Worm (Caenorhabditis elegans) whole organism, young adult: Measurements from ENCODE around the gene glb-23.
A peak's percentile ranks its signal among the peaks of the same experiment; 100 is the strongest.

Experiments used
- F49E8.2 ChIP-seq: sonication (generic microtip); optimal IDR thresholded peaks from 3 replicates; lab custom pipeline; 2017; ENCODE audit warnings: missing genetic modification characterization, mild to moderate bottlenecking, missing compliant biosample characterization, antibody characterized with exemption, moderate library complexity; ENCODE audit not compliant: insufficient read depth
- F57C9.4 ChIP-seq: sonication (generic microtip); optimal IDR thresholded peaks from 2 replicates; lab custom pipeline; 2017; ENCODE audit warnings: mild to moderate bottlenecking, missing genetic modification characterization, missing compliant biosample characterization
- K11D2.4 ChIP-seq: fragments of 200-800 bp; sonication (Bioruptor generic); IDR thresholded peaks from 2 replicates; pipeline ENCODE4 v1.3.6; 2022; ENCODE audit warnings: missing genetic modification reagents, missing genetic modification characterization, missing compliant biosample characterization
- K12H6.12 ChIP-seq: fragments of 200-800 bp; sonication (Bioruptor generic); optimal IDR thresholded peaks from 2 replicates; lab custom pipeline; 2018; ENCODE audit warnings: mild to moderate bottlenecking, missing genetic modification characterization, missing compliant biosample characterization
- T07F8.4 ChIP-seq: sonication (generic microtip); optimal IDR thresholded peaks from 2 replicates; lab custom pipeline; 2016; ENCODE audit warnings: mild to moderate bottlenecking, missing genetic modification characterization, moderate library complexity, missing compliant biosample characterization
- Y53F4B.3 ChIP-seq: fragments of 200-800 bp; sonication (Bioruptor generic); IDR thresholded peaks from 2 replicates; pipeline ENCODE4 v1.3.6; 2022; ENCODE audit warnings: missing genetic modification reagents, missing genetic modification characterization, missing compliant biosample characterization
- Y67H2A.10 ChIP-seq: fragments of 200-800 bp; sonication (Bioruptor generic); conservative IDR thresholded peaks from 2 replicates; pipeline ENCODE4 v1.3.6; 2022; ENCODE audit warnings: missing genetic modification reagents, missing genetic modification characterization, missing compliant biosample characterization
- Y95B8A.8 ChIP-seq: fragments of 200-800 bp; sonication (Bioruptor generic); IDR thresholded peaks from 2 replicates; pipeline ENCODE4 v1.3.6; 2022; ENCODE audit warnings: missing genetic modification reagents, missing genetic modification characterization, missing compliant biosample characterization
- akir-1 ChIP-seq: fragments of 200-800 bp; sonication (Bioruptor generic); optimal IDR thresholded peaks from 2 replicates; lab custom pipeline; 2018; ENCODE audit warnings: mild to moderate bottlenecking, missing genetic modification characterization, moderate library complexity, missing compliant biosample characterization
- ama-1 ChIP-seq, 3 experiments: fragments of 150-350 bp in 1 of 3; sonication (generic microtip) in 2 of 3; optimal IDR thresholded peaks; 2 replicates each; lab custom pipeline; 2014 to 2018; ENCODE audit warnings: missing biosample characterization in 2 of 3, missing genetic modification characterization in 2 of 3, missing genetic modification reagents in 2 of 3
- atf-7 ChIP-seq: sonication (generic microtip); optimal IDR thresholded peaks from 2 replicates; lab custom pipeline; 2017; ENCODE audit warnings: mild to moderate bottlenecking, missing genetic modification characterization, missing compliant biosample characterization
- attf-5 ChIP-seq: fragments of 200-800 bp; sonication (Bioruptor generic); optimal IDR thresholded peaks from 2 replicates; lab custom pipeline; 2018; ENCODE audit warnings: mild to moderate bottlenecking, missing genetic modification characterization, missing compliant biosample characterization
- bed-2 ChIP-seq: fragments of 200-800 bp; sonication (Bioruptor generic); IDR thresholded peaks from 2 replicates; pipeline ENCODE4 v1.3.6; 2022; ENCODE audit warnings: missing genetic modification reagents, missing genetic modification characterization, missing compliant biosample characterization
- ccch-3 ChIP-seq: fragments of 200-800 bp; sonication (Bioruptor generic); optimal IDR thresholded peaks from 2 replicates; lab custom pipeline; 2018; ENCODE audit warnings: mild to moderate bottlenecking, missing genetic modification characterization, missing compliant biosample characterization
- cebp-1 ChIP-seq, 2 experiments: fragments of 200-800 bp in 1 of 2; sonication (Bioruptor generic) in 1 of 2; sonication (generic microtip) in 1 of 2; IDR thresholded peaks in 1 of 2; optimal IDR thresholded peaks in 1 of 2; 2 replicates each; pipeline versions ENCODE4 v1.3.6 to Lab custom; 2017 to 2022; ENCODE audit warnings: missing compliant biosample characterization in 2 of 2, missing genetic modification characterization in 2 of 2, mild to moderate bottlenecking in 1 of 2, missing genetic modification reagents in 1 of 2, moderate library complexity in 1 of 2
- ceh-40 ChIP-seq: fragments of 200-800 bp; sonication (Bioruptor generic); IDR thresholded peaks from 2 replicates; pipeline ENCODE4 v1.3.6; 2022; ENCODE audit warnings: missing genetic modification characterization, missing compliant biosample characterization
- ceh-58 ChIP-seq: fragments of 200-800 bp; sonication (Bioruptor generic); IDR thresholded peaks from 2 replicates; pipeline ENCODE4 v1.3.6; 2022; ENCODE audit warnings: missing genetic modification characterization, missing compliant biosample characterization
- ceh-79 ChIP-seq: sonication (generic microtip); optimal IDR thresholded peaks from 2 replicates; lab custom pipeline; 2017; ENCODE audit warnings: mild to moderate bottlenecking, missing genetic modification characterization, missing compliant biosample characterization
- dox-1 ChIP-seq: fragments of 200-800 bp; sonication (Bioruptor generic); IDR thresholded peaks from 2 replicates; pipeline ENCODE4 v1.3.6; 2022; ENCODE audit warnings: missing genetic modification reagents, missing genetic modification characterization, missing compliant biosample characterization
- efl-1 ChIP-seq: fragments of 150-350 bp; optimal IDR thresholded peaks from 2 replicates; lab custom pipeline; 2014; ENCODE audit warnings: missing biosample characterization, missing genetic modification reagents, missing genetic modification characterization
- ekl-4 ChIP-seq: fragments of 200-800 bp; sonication (Bioruptor generic); IDR thresholded peaks from 2 replicates; pipeline ENCODE4 v1.3.6; 2022; ENCODE audit warnings: missing genetic modification reagents, missing genetic modification characterization, missing compliant biosample characterization
- him-1 ChIP-seq: sonication (generic microtip); optimal IDR thresholded peaks from 2 replicates; lab custom pipeline; 2016; ENCODE audit warnings: missing genotype, missing genetic modification reagents, missing genetic modification characterization, missing compliant biosample characterization
- hmg-1.2 ChIP-seq: fragments of 200-800 bp; sonication (Bioruptor generic); IDR thresholded peaks from 2 replicates; pipeline ENCODE4 v1.3.6; 2022; ENCODE audit warnings: missing genetic modification reagents, missing genetic modification characterization, missing compliant biosample characterization
- hmg-20 ChIP-seq: fragments of 200-800 bp; sonication (Bioruptor generic); IDR thresholded peaks from 2 replicates; pipeline ENCODE4 v1.3.6; 2022; ENCODE audit warnings: missing genetic modification reagents, missing genetic modification characterization, missing compliant biosample characterization
- lin-35 ChIP-seq, 3 experiments: fragments of 150-350 bp in 2 of 3; sonication (generic microtip) in 1 of 3; optimal IDR thresholded peaks; 2 replicates each; lab custom pipeline; 2014 to 2018; ENCODE audit warnings: missing biosample characterization in 3 of 3, missing genetic modification characterization in 3 of 3, missing genetic modification reagents in 3 of 3
- lin-54 ChIP-seq: fragments of 200-800 bp; sonication (Bioruptor generic); optimal IDR thresholded peaks from 2 replicates; lab custom pipeline; 2018; ENCODE audit warnings: mild to moderate bottlenecking, missing genetic modification characterization, missing compliant biosample characterization
- lsl-1 ChIP-seq: fragments of 200-800 bp; sonication (Bioruptor generic); optimal IDR thresholded peaks from 2 replicates; lab custom pipeline; 2018; ENCODE audit warnings: mild to moderate bottlenecking, missing genetic modification characterization, moderate library complexity, missing compliant biosample characterization
- madf-10 ChIP-seq: sonication (generic microtip); optimal IDR thresholded peaks from 2 replicates; lab custom pipeline; 2016; ENCODE audit warnings: mild to moderate bottlenecking, missing genetic modification characterization, missing compliant biosample characterization
- madf-8 ChIP-seq: fragments of 200-800 bp; sonication (Bioruptor generic); conservative IDR thresholded peaks from 2 replicates; pipeline ENCODE4 v1.3.6; 2022; ENCODE audit warnings: missing genetic modification reagents, missing genetic modification characterization, missing compliant biosample characterization
- mcd-1 ChIP-seq: fragments of 200-800 bp; sonication (Bioruptor generic); IDR thresholded peaks from 2 replicates; pipeline ENCODE4 v1.3.6; 2022; ENCODE audit warnings: missing genetic modification reagents, missing genetic modification characterization, missing compliant biosample characterization
- nhr-179 ChIP-seq: sonication (generic microtip); optimal IDR thresholded peaks from 2 replicates; lab custom pipeline; 2016; ENCODE audit warnings: mild to moderate bottlenecking, missing genetic modification characterization, missing compliant biosample characterization
- nhr-90 ChIP-seq: sonication (generic microtip); optimal IDR thresholded peaks from 2 replicates; lab custom pipeline; 2016; ENCODE audit warnings: missing genotype, mild to moderate bottlenecking, missing genetic modification characterization, missing compliant biosample characterization
- rec-8 ChIP-seq, 2 experiments: sonication (generic microtip); optimal IDR thresholded peaks; 2 replicates each; lab custom pipeline; 2016; ENCODE audit warnings: mild to moderate bottlenecking in 2 of 2, missing genetic modification characterization in 2 of 2, missing genetic modification reagents in 2 of 2, missing genotype in 2 of 2, missing biosample characterization in 1 of 2, missing compliant biosample characterization in 1 of 2, moderate library complexity in 1 of 2
- rpc-1 ChIP-seq, 2 experiments: fragments of 150-350 bp in 1 of 2; sonication (generic microtip) in 1 of 2; optimal IDR thresholded peaks; 2 replicates each; lab custom pipeline; 2014 to 2018; ENCODE audit warnings: missing biosample characterization in 1 of 2, missing genetic modification characterization in 1 of 2, missing genetic modification reagents in 1 of 2, missing genotype in 1 of 2
- sdz-38 ChIP-seq: sonication (generic microtip); optimal IDR thresholded peaks from 2 replicates; lab custom pipeline; 2016; ENCODE audit warnings: missing genotype, missing genetic modification characterization, missing compliant biosample characterization
- sea-2 ChIP-seq: fragments of 200-800 bp; sonication (Bioruptor generic); IDR thresholded peaks from 2 replicates; pipeline ENCODE4 v1.3.6; 2022; ENCODE audit warnings: missing genetic modification characterization, missing compliant biosample characterization
- snpc-1.1 ChIP-seq: sonication (generic microtip); optimal IDR thresholded peaks from 2 replicates; lab custom pipeline; 2017; ENCODE audit warnings: missing genetic modification characterization, mild to moderate bottlenecking, missing compliant biosample characterization, antibody characterized with exemption, moderate library complexity, missing genotype, missing genetic modification reagents; ENCODE audit not compliant: insufficient read depth
- snpc-4 ChIP-seq, 5 experiments: fragments of 150-350 bp in 1 of 5; sonication (generic microtip) in 4 of 5; optimal IDR thresholded peaks; 2 replicates each; lab custom pipeline; 2014 to 2018; ENCODE audit warnings: missing genetic modification characterization in 5 of 5, missing biosample characterization in 3 of 5, antibody characterized with exemption in 2 of 5, mild to moderate bottlenecking in 2 of 5, missing compliant biosample characterization in 2 of 5, missing genotype in 2 of 5, moderate library complexity in 2 of 5, missing genetic modification reagents in 1 of 5
- somi-1 ChIP-seq: fragments of 200-800 bp; sonication (Bioruptor generic); optimal IDR thresholded peaks from 2 replicates; lab custom pipeline; 2018; ENCODE audit warnings: mild to moderate bottlenecking, missing genetic modification characterization, missing compliant biosample characterization
- sptf-2 ChIP-seq: fragments of 200-800 bp; sonication (Bioruptor generic); optimal IDR thresholded peaks from 2 replicates; lab custom pipeline; 2018; ENCODE audit warnings: mild to moderate bottlenecking, missing genetic modification characterization, missing compliant biosample characterization
- tlf-1 ChIP-seq: fragments of 200-800 bp; sonication (Bioruptor generic); optimal IDR thresholded peaks from 2 replicates; lab custom pipeline; 2018; ENCODE audit warnings: mild to moderate bottlenecking, missing genetic modification characterization, missing compliant biosample characterization
- zfh-2 ChIP-seq: fragments of 200-800 bp; sonication (Bioruptor generic); conservative IDR thresholded peaks from 2 replicates; pipeline ENCODE4 v1.3.6; 2022; ENCODE audit warnings: missing genetic modification reagents, missing genetic modification characterization, missing compliant biosample characterization
- ztf-18 ChIP-seq: sonication (generic microtip); optimal IDR thresholded peaks from 2 replicates; lab custom pipeline; 2016; ENCODE audit warnings: missing genotype, mild to moderate bottlenecking, missing genetic modification characterization, missing compliant biosample characterization
- ztf-28 ChIP-seq: fragments of 200-800 bp; sonication (Bioruptor generic); IDR thresholded peaks from 2 replicates; pipeline ENCODE4 v1.3.6; 2022; ENCODE audit warnings: missing genetic modification reagents, missing genetic modification characterization, missing compliant biosample characterization

Gene glb-23

ce11 chrIV:7236248-7236772 is 17.0 kb upstream of the glb-23 start:
- TF ChIP-seq K11D2.4 (GFP tag; lab: Robert Waterston, UW) (no peak), lsl-1 (GFP tag; lab: Kevin White, UChicago) (peak; percentile 21), dox-1 (peak; percentile 25; the same call in 1 of the 2 replicates), F57C9.4 (peak; percentile 14)

- TF ChIP-seq him-1 (tag; lab: Kevin White, UChicago) (no peak), Y95B8A.8 (no peak), ceh-40 (GFP tag; lab: Robert Waterston, UW) (no peak), T07F8.4 (no peak), ceh-79 (tag; lab: Kevin White, UChicago) (no peak), rec-8 (tag; optimal IDR thresholded peaks at IDR 0.05; lab: Kevin White, UChicago) (peak in 1 of 2 experiments; percentile 8), ztf-18 (peak; percentile 11), somi-1 (GFP tag; lab: Kevin White, UChicago) (peak; percentile 6), mcd-1 (GFP tag; lab: Robert Waterston, UW) (peak; percentile 62), K11D2.4 (GFP tag; lab: Robert Waterston, UW) (0 out of 2 replicates have a peak, but pooled peaks have one; percentile 50), madf-8 (GFP tag; lab: Robert Waterston, UW) (no peak), atf-7 (tag; lab: Kevin White, UChicago) (no peak), tlf-1 (GFP tag; lab: Kevin White, UChicago) (no peak), sea-2 (GFP tag; lab: Robert Waterston, UW) (no peak), F49E8.2 (tag; lab: Kevin White, UChicago) (no peak), nhr-179 (tag; lab: Kevin White, UChicago) (no peak), nhr-90 (tag; lab: Kevin White, UChicago) (no peak), hmg-1.2 (GFP tag; lab: Robert Waterston, UW) (peak; percentile 82), efl-1 (GFP tag; lab: Kevin White, UChicago) (no peak), zfh-2 (GFP tag; lab: Robert Waterston, UW) (peak; percentile 89), snpc-4 (GFP tag; optimal IDR thresholded peaks at IDR 0.05; lab: Kevin White, UChicago) (no peak), snpc-4 (tag; optimal IDR thresholded peaks at IDR 0.05; lab: Kevin White, UChicago) (peak in 1 of 4 experiments; percentile 21), attf-5 (GFP tag; lab: Kevin White, UChicago) (peak; percentile 52), K12H6.12 (peak; percentile 25), bed-2 (no peak), lin-35 (GFP tag; optimal IDR thresholded peaks at IDR 0.05; lab: Kevin White, UChicago) (no peak), akir-1 (GFP tag; lab: Kevin White, UChicago) (no peak), madf-10 (tag; lab: Kevin White, UChicago) (no peak), ztf-28 (GFP tag; lab: Robert Waterston, UW) (no peak), cebp-1 (GFP tag; IDR thresholded peaks at IDR 0.05; lab: Robert Waterston, UW) (no peak), cebp-1 (tag; optimal IDR thresholded peaks at IDR 0.05; lab: Kevin White, UChicago) (peak; percentile 57), lin-54 (GFP tag; lab: Kevin White, UChicago) (peak; percentile 31), snpc-1.1 (tag; lab: Kevin White, UChicago) (no peak), ekl-4 (GFP tag; lab: Robert Waterston, UW) (no peak), sdz-38 (no peak), ama-1 (optimal IDR thresholded peaks at IDR 0.05; lab: Kevin White, UChicago) (no peak), ama-1 (GFP tag; optimal IDR thresholded peaks at IDR 0.05; lab: Kevin White, UChicago) (no peak), Y53F4B.3 (no peak), hmg-20 (GFP tag; lab: Robert Waterston, UW) (peak; percentile 47; the same call in 1 of the 2 replicates), Y67H2A.10 (no peak), rpc-1 (optimal IDR thresholded peaks at IDR 0.05; lab: Kevin White, UChicago) (no peak), rpc-1 (tag; optimal IDR thresholded peaks at IDR 0.05; lab: Kevin White, UChicago) (no peak), sptf-2 (GFP tag; lab: Kevin White, UChicago) (no peak), ceh-58 (GFP tag; lab: Robert Waterston, UW) (no peak), ccch-3 (GFP tag; lab: Kevin White, UChicago) (no peak)
Measured at ce11 chrIV:7235382-7235917, 16.2 kb upstream of the glb-23 start.
